Worm (Caenorhabditis elegans) whole organism, early embryonic: Measurements from ENCODE around the gene Y43F8C.13.

Experiments used
- ama-1 ChIP-seq: fragments of 150-350 bp; optimal IDR thresholded peaks from 2 replicates; lab custom pipeline; 2014
- ceh-36 ChIP-seq: sonication (generic microtip); optimal IDR thresholded peaks from 2 replicates; lab custom pipeline; 2016; ENCODE audit warnings: missing genetic modification characterization, inconsistent platforms, missing compliant biosample characterization
- ets-7 ChIP-seq: sonication (generic microtip); optimal IDR thresholded peaks from 2 replicates; lab custom pipeline; 2016; ENCODE audit warnings: missing genotype, missing genetic modification characterization, missing compliant biosample characterization
- flt-1 ChIP-seq: fragments of 200-800 bp; sonication (Bioruptor generic); IDR thresholded peaks from 2 replicates; pipeline ENCODE4 v1.3.6; 2022; ENCODE audit warnings: missing genetic modification characterization, missing compliant biosample characterization
- scrt-1 ChIP-seq: fragments of 200-800 bp; sonication (Bioruptor generic); IDR thresholded peaks from 2 replicates; pipeline ENCODE4 v1.3.6; 2022; ENCODE audit warnings: missing genetic modification characterization, missing compliant biosample characterization
- tbx-11 ChIP-seq: fragments of 200-800 bp; sonication (Bioruptor generic); IDR thresholded peaks from 2 replicates; pipeline ENCODE4 v1.3.6; 2022; ENCODE audit warnings: missing genetic modification characterization, missing compliant biosample characterization

DNA sequence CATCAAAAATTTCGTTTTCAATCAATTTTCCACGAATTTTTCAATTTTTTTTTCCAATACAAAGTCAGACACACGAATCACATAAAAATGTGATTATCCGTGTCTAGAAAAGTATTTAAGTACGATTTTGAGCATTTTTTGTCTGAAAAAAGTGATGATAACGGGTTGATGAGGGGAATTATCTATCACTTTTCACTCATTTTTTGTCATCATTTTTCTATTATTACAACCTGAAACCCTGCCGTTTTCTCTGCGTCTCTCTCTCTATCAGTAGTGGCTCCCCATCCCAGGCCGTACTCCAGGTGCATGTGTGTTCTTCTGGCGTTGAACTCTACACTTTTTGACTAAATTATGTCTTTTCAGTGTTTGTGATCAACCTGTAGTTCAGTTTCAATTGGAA lies 24.8 kb downstream of the Y43F8C.13 start:
- TF ChIP-seq ama-1 (no peak), ceh-36 (no peak), ets-7 (no peak), scrt-1 (GFP tag; lab: Robert Waterston, UW) (no peak), tbx-11 (no peak), flt-1 (GFP tag; lab: Robert Waterston, UW) (no peak)
